Fruit fly (Drosophila melanogaster): ENCODE data around the gene DIP-eta.

The DIP-eta gene

DNA sequence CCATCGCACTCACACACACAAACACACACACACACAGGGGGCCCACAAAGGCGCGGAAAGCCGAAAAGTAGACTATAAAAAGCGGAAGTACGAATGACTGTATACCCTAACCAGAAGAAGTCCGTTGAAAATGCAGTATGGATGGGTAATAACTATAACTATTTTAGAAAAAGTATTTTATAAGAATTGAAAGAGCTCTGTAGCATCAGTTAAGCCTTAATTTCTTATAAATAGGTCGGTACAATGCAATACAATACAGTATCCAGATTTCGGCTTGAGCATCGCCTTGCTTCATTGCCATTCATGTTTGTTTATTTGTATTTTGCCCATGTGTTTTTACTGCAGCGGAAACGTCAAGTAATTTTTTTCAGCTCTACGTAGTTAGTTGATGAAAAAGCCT is 48.2 kb downstream of the DIP-eta start (continued):
- TF ChIP-seq dl (GFP tag; optimal IDR thresholded peaks at IDR 0.05; ENCODE audit: insufficient read depth in 1 of 2, partially characterized antibody in 2 of 2) = no peak
- TF ChIP-seq Rel (GFP tag; optimal IDR thresholded peaks at IDR 0.05) = no peak
- no peak for TF ChIP-seq Rel (tag; optimal IDR thresholded peaks at IDR 0.05)
- no peak for TF ChIP-seq Hr78 (GFP tag; optimal IDR thresholded peaks at IDR 0.05)
- TF ChIP-seq Abd-B (GFP tag; optimal IDR thresholded peaks at IDR 0.05) = no peak
- no peak for TF ChIP-seq dsf (GFP tag; optimal IDR thresholded peaks at IDR 0.05; ENCODE audit: borderline replicate concordance)
- no peak for TF ChIP-seq lola (GFP tag; optimal IDR thresholded peaks at IDR 0.05)

DNA sequence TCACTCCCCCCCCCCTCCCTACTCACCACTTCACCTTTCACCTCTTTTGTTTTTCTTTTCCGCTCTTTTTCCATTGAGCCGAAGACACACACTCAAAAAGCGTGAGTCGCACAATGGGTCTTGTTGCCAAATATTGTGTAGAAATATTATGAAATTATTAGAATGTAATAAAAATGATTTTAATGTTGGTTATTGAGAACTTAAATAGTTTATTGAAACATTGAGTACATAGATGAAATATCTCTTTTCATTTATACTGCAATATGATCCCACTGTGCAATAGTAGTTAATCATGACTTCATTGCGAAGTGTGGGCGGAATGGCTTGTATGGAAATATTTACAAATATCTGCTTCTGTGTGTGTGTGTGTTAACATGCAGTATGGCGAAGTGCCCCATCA is 50.6 kb downstream of the DIP-eta start:
- TF ChIP-seq CrebA (GFP tag; optimal IDR thresholded peaks at IDR 0.05; ENCODE audit: borderline replicate concordance) (no peak), HLH106 (tag; optimal IDR thresholded peaks at IDR 0.05) (peak; percentile 14), Hr78 (GFP tag; optimal IDR thresholded peaks at IDR 0.05) (no peak), Dfd (GFP tag; optimal IDR thresholded peaks at IDR 0.05) (no peak), Vsx2 (GFP tag; optimal IDR thresholded peaks at IDR 0.05; ENCODE audit: partially characterized antibody) (no peak), ey (GFP tag; optimal IDR thresholded peaks at IDR 0.05) (no peak), Rel (GFP tag; optimal IDR thresholded peaks at IDR 0.05) (no peak), Rel (tag; optimal IDR thresholded peaks at IDR 0.05) (no peak), usp (GFP tag; optimal IDR thresholded peaks at IDR 0.05) (no peak), Jra (GFP tag; optimal IDR thresholded peaks at IDR 0.05) (no peak), Myc (optimal IDR thresholded peaks at IDR 0.05) (no peak), Mio (GFP tag; optimal IDR thresholded peaks at IDR 0.05) (no peak), CG9705 (GFP tag; optimal IDR thresholded peaks at IDR 0.05) (no peak), sage (GFP tag; optimal IDR thresholded peaks at IDR 0.05) (no peak), Hnf4 (GFP tag; optimal IDR thresholded peaks at IDR 0.05) (no peak), foxo (GFP tag; optimal IDR thresholded peaks at IDR 0.05) (peak in 1 of 2 experiments; percentile 2)

DNA sequence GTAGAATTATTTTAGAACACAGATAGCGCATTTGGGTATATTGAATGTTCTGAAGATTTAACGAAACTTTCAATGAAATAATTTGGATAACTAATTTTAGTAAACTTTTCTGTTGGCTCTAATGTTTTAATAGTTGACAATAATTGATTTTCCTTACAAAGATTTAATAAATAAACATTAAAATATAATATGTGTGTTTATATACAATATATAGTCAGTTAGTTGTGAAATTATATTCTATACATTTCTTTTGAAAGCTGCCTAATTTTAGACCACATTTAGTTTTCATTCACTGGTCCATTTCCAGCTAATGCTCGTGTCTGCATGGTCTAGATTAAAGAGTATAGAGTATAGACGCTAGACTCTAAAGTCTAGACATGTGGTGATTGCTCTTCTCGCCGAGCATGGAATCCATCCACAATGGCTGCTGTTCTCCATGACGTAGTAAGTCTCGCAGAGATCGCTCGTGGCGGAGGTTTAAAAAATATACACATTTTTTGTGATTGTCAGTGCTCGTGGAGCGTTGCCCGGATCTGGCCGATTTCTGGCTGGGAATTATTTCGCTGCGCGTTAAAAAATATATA is 58.8 kb downstream of the DIP-eta start, which contains the start of gene GluRIIB:
Gene GluRIIB, plus strand, starts transcription at position 534 of the 584 bp plus-strand sequence.
- no peak for TF ChIP-seq sv (GFP tag; optimal IDR thresholded peaks at IDR 0.05)
- no peak for TF ChIP-seq Hnf4 (GFP tag; optimal IDR thresholded peaks at IDR 0.05)
- TF ChIP-seq tai (GFP tag; optimal IDR thresholded peaks at IDR 0.05) = no peak
- no peak for TF ChIP-seq Mio (GFP tag; optimal IDR thresholded peaks at IDR 0.05)
- TF ChIP-seq Dif (GFP tag; optimal IDR thresholded peaks at IDR 0.05; ENCODE audit: partially characterized antibody) = no peak
- no peak for TF ChIP-seq lola (GFP tag; optimal IDR thresholded peaks at IDR 0.05)

DNA sequence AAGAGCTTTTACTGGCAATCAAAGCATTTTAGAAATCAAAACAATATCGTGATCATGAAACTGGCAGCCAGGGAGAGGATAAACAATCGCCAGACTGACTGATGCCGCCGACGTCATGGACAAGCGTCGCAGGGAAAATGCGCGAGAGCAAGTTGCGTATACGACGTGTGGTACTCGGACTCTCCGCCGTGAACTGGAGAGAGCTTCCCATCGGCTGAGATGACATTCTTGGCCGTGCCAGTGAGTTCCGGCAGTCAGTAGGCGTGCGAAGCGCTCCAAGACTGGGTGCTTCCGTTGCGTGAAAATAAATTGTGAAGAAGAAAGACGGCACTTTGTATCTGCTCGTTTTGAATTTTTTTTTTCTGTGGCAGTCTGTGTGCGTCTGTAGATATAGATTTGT is 62.9 kb downstream of the DIP-eta start, which contains the start of gene GluRIIA:
Gene GluRIIA, plus strand, starts transcription at position 255 of the 400 bp plus-strand sequence.
- no peak for TF ChIP-seq dl (GFP tag; optimal IDR thresholded peaks at IDR 0.05; ENCODE audit: insufficient read depth in 1 of 2, partially characterized antibody in 2 of 2)
- TF ChIP-seq lola (GFP tag; optimal IDR thresholded peaks at IDR 0.05) = no peak
- no peak for TF ChIP-seq Hr83 (GFP tag; optimal IDR thresholded peaks at IDR 0.05; ENCODE audit: poor library complexity, severe bottlenecking)
- no peak for TF ChIP-seq Sp1 (GFP tag; optimal IDR thresholded peaks at IDR 0.05)
- no peak for TF ChIP-seq Hnf4 (GFP tag; optimal IDR thresholded peaks at IDR 0.05)
- TF ChIP-seq GATAd (GFP tag; optimal IDR thresholded peaks at IDR 0.05) = no peak
- TF ChIP-seq HLH106 (tag; optimal IDR thresholded peaks at IDR 0.05) = no peak

DNA sequence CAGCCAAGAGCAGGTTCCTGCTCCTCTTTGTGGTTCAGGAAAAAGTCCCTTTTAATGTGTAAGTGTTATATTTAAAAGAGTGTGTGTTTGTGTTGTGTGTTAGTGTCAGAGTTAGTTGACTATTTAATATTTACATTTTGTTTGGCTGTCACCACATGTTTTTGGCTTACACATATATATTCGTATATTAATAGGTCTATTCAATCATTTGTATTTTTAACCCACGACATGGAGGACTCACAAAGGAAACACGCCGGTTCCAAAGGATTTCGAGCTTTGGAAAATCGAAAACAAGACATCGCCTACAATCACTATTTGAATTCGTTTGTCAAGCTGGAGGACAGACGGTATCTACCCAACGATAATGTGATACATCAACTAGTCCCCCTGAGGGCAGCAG is 64.0 kb downstream of the DIP-eta start, which contains the start of the genes CG14013 and CG14017:
Gene CG14013, minus strand, starts transcription at position 101 of the 400 bp plus-strand sequence.
Gene CG14017, plus strand, starts transcription at position 148 of the 400 bp plus-strand sequence.
- no peak for TF ChIP-seq Sp1 (GFP tag; optimal IDR thresholded peaks at IDR 0.05)
- TF ChIP-seq Hr83 (GFP tag; optimal IDR thresholded peaks at IDR 0.05; ENCODE audit: poor library complexity, severe bottlenecking) = no peak
- TF ChIP-seq br (GFP tag; optimal IDR thresholded peaks at IDR 0.05) = no peak
- no peak for TF ChIP-seq sage (GFP tag; optimal IDR thresholded peaks at IDR 0.05)
- no peak for TF ChIP-seq brk (GFP tag; optimal IDR thresholded peaks at IDR 0.05)

Data from whole organism, wandering third instar larva.